Fruit fly (Drosophila melanogaster) whole organism, embryonic: Measurements from ENCODE around the gene CG4577.

Experiments used
- Aef1 ChIP-seq: fragments of 200-800 bp; sonication (Bioruptor generic); IDR thresholded peaks from 3 replicates; pipeline ENCODE4 v1.3.6; 2022; ENCODE audit warnings: missing biosample characterization, missing genetic modification characterization
- Asciz ChIP-seq: fragments of 200-800 bp; sonication (Bioruptor generic); optimal IDR thresholded peaks from 2 replicates; lab custom pipeline; 2017; ENCODE audit warnings: missing biosample characterization, mild to moderate bottlenecking, missing genetic modification characterization, missing genetic modification reagents
- Atf3 ChIP-seq: fragments of 200-800 bp; sonication (Bioruptor generic); optimal IDR thresholded peaks from 3 replicates; lab custom pipeline; 2016; ENCODE audit warnings: missing biosample characterization, missing genetic modification characterization
- B-H2 ChIP-seq: fragments of 200-800 bp; sonication (Bioruptor generic); optimal IDR thresholded peaks from 2 replicates; lab custom pipeline; 2018; ENCODE audit warnings: missing biosample characterization, mild to moderate bottlenecking, missing genetic modification characterization
- CG12155 ChIP-seq: fragments of 200-800 bp; sonication (Bioruptor generic); optimal IDR thresholded peaks from 3 replicates; lab custom pipeline; 2016; ENCODE audit warnings: missing biosample characterization, missing genetic modification characterization
- CG12236 ChIP-seq: fragments of 200-800 bp; sonication (Bioruptor generic); optimal IDR thresholded peaks from 2 replicates; lab custom pipeline; 2016; ENCODE audit warnings: missing biosample characterization, missing genetic modification characterization
- CG12744 ChIP-seq: fragments of 200-800 bp; sonication (Bioruptor generic); optimal IDR thresholded peaks from 2 replicates; lab custom pipeline; 2016; ENCODE audit warnings: missing biosample characterization, missing genetic modification characterization
- CG13775 ChIP-seq: fragments of 200-800 bp; sonication (Bioruptor generic); optimal IDR thresholded peaks from 3 replicates; lab custom pipeline; 2017; ENCODE audit warnings: missing biosample characterization, mild to moderate bottlenecking, missing genetic modification characterization
- CG14014 ChIP-seq: fragments of 200-800 bp; sonication (Bioruptor generic); IDR thresholded peaks from 2 replicates; pipeline ENCODE4 v1.3.6; 2022; ENCODE audit warnings: missing biosample characterization, missing genetic modification characterization
- CG15514 ChIP-seq: fragments of 200-800 bp; sonication (Bioruptor generic); optimal IDR thresholded peaks from 3 replicates; lab custom pipeline; 2017; ENCODE audit warnings: missing biosample characterization, missing genetic modification characterization, mild to moderate bottlenecking, moderate library complexity, missing genetic modification reagents
- CG31365 ChIP-seq: fragments of 200-800 bp; sonication (Bioruptor generic); optimal IDR thresholded peaks from 2 replicates; lab custom pipeline; 2018; ENCODE audit warnings: missing biosample characterization, mild to moderate bottlenecking, missing genetic modification characterization
- CG34376 ChIP-seq: fragments of 200-800 bp; sonication (Bioruptor generic); optimal IDR thresholded peaks from 2 replicates; lab custom pipeline; 2018; ENCODE audit warnings: missing biosample characterization, mild to moderate bottlenecking, missing genetic modification characterization
- CG4617 ChIP-seq: fragments of 200-800 bp; sonication (Bioruptor generic); optimal IDR thresholded peaks from 3 replicates; lab custom pipeline; 2016; ENCODE audit warnings: missing biosample characterization, missing genetic modification characterization, borderline replicate concordance
- CG4730 ChIP-seq: fragments of 200-800 bp; sonication (Bioruptor generic); IDR thresholded peaks from 2 replicates; pipeline ENCODE4 v1.3.6; 2022; ENCODE audit warnings: missing biosample characterization, missing genetic modification characterization
- CG6813 ChIP-seq: fragments of 200-800 bp; sonication (Bioruptor generic); optimal IDR thresholded peaks from 2 replicates; lab custom pipeline; 2017; ENCODE audit warnings: missing biosample characterization, missing genetic modification characterization, mild to moderate bottlenecking, moderate library complexity, missing genetic modification reagents
- CG7556 ChIP-seq: fragments of 200-800 bp; sonication (Bioruptor generic); optimal IDR thresholded peaks from 2 replicates; lab custom pipeline; 2017; ENCODE audit warnings: missing biosample characterization, mild to moderate bottlenecking, missing genetic modification characterization
- CG7987 ChIP-seq: fragments of 200-800 bp; sonication (Bioruptor generic); optimal IDR thresholded peaks from 2 replicates; lab custom pipeline; 2018; ENCODE audit warnings: missing biosample characterization, mild to moderate bottlenecking, missing genetic modification characterization, moderate library complexity
- CG8944 ChIP-seq: fragments of 200-800 bp; sonication (Bioruptor generic); optimal IDR thresholded peaks from 3 replicates; lab custom pipeline; 2016; ENCODE audit warnings: missing biosample characterization, missing genetic modification characterization
- CHES-1-like ChIP-seq: fragments of 200-800 bp; sonication (Bioruptor generic); optimal IDR thresholded peaks from 2 replicates; lab custom pipeline; 2016; ENCODE audit warnings: missing biosample characterization, missing genetic modification characterization
- Elba2 ChIP-seq: fragments of 200-800 bp; sonication (Bioruptor generic); optimal IDR thresholded peaks from 3 replicates; lab custom pipeline; 2016; ENCODE audit warnings: missing biosample characterization, missing genetic modification characterization
- Fer1 ChIP-seq: fragments of 200-800 bp; sonication (Bioruptor generic); optimal IDR thresholded peaks from 2 replicates; lab custom pipeline; 2017; ENCODE audit warnings: missing biosample characterization, mild to moderate bottlenecking, missing genetic modification characterization
- H2.0 ChIP-seq: fragments of 200-800 bp; sonication (Bioruptor generic); IDR thresholded peaks from 2 replicates; pipeline ENCODE4 v1.3.6; 2022; ENCODE audit warnings: missing biosample characterization, missing genetic modification characterization
- Hsf ChIP-seq: fragments of 200-800 bp; sonication (Bioruptor generic); optimal IDR thresholded peaks from 3 replicates; lab custom pipeline; 2016; ENCODE audit warnings: missing biosample characterization, missing genetic modification characterization
- Max ChIP-seq: fragments of 200-800 bp; sonication (Bioruptor generic); optimal IDR thresholded peaks from 2 replicates; lab custom pipeline; 2016; ENCODE audit warnings: missing biosample characterization, mild to moderate bottlenecking, missing genetic modification characterization
- Mes4 ChIP-seq: fragments of 200-800 bp; sonication (Bioruptor generic); optimal IDR thresholded peaks from 2 replicates; lab custom pipeline; 2016; ENCODE audit warnings: missing biosample characterization, missing genetic modification characterization
- Myb ChIP-seq: fragments of 200-800 bp; sonication (Bioruptor generic); optimal IDR thresholded peaks from 2 replicates; lab custom pipeline; 2016; ENCODE audit warnings: missing biosample characterization, missing genetic modification characterization
- NC2β ChIP-seq: fragments of 200-800 bp; sonication (Bioruptor generic); optimal IDR thresholded peaks from 2 replicates; lab custom pipeline; 2016; ENCODE audit warnings: missing biosample characterization, missing genetic modification characterization
- NK7.1 ChIP-seq: fragments of 200-800 bp; sonication (Bioruptor generic); optimal IDR thresholded peaks from 3 replicates; lab custom pipeline; 2016; ENCODE audit warnings: missing biosample characterization, missing genetic modification characterization
- YL-1 ChIP-seq: fragments of 200-800 bp; sonication (Bioruptor generic); optimal IDR thresholded peaks from 3 replicates; lab custom pipeline; 2017; ENCODE audit warnings: missing biosample characterization, mild to moderate bottlenecking, missing genetic modification characterization
- ara ChIP-seq: fragments of 200-800 bp; sonication (Bioruptor generic); IDR thresholded peaks from 2 replicates; pipeline ENCODE4 v1.3.6; 2022; ENCODE audit warnings: missing biosample characterization, missing genetic modification characterization
- bbx ChIP-seq: fragments of 200-800 bp; sonication (Bioruptor generic); IDR thresholded peaks from 2 replicates; pipeline ENCODE4 v1.3.6; 2022; ENCODE audit warnings: missing biosample characterization, missing genetic modification characterization; ENCODE audit not compliant: partially characterized antibody
- caup ChIP-seq: fragments of 200-800 bp; sonication (Bioruptor generic); optimal IDR thresholded peaks from 3 replicates; lab custom pipeline; 2017; ENCODE audit warnings: missing biosample characterization, mild to moderate bottlenecking, missing genetic modification characterization, moderate library complexity; ENCODE audit not compliant: severe bottlenecking
- chm ChIP-seq: fragments of 200-800 bp; sonication (Bioruptor generic); IDR thresholded peaks from 2 replicates; pipeline ENCODE4 v1.3.6; 2022; ENCODE audit warnings: missing biosample characterization, missing genetic modification characterization
- da ChIP-seq: fragments of 200-800 bp; sonication (Bioruptor generic); optimal IDR thresholded peaks from 2 replicates; lab custom pipeline; 2016; ENCODE audit warnings: missing biosample characterization, missing genetic modification characterization
- ewg ChIP-seq: fragments of 200-800 bp; sonication (Bioruptor generic); optimal IDR thresholded peaks from 3 replicates; lab custom pipeline; 2017; ENCODE audit warnings: mild to moderate bottlenecking, missing biosample characterization, missing genetic modification reagents, missing genetic modification characterization
- ftz-f1 ChIP-seq: fragments of 200-800 bp; sonication (Bioruptor generic); optimal IDR thresholded peaks from 2 replicates; lab custom pipeline; 2016; ENCODE audit warnings: missing biosample characterization, missing genetic modification characterization
- gem ChIP-seq: fragments of 200-800 bp; sonication (Bioruptor generic); optimal IDR thresholded peaks from 2 replicates; lab custom pipeline; 2019; ENCODE audit warnings: missing biosample characterization, mild to moderate bottlenecking, missing genetic modification characterization, moderate library complexity
- knrl ChIP-seq: fragments of 200-800 bp; sonication (Bioruptor generic); IDR thresholded peaks from 3 replicates; pipeline ENCODE4 v1.3.6; 2022; ENCODE audit warnings: missing biosample characterization, missing genetic modification characterization; ENCODE audit not compliant: partially characterized antibody
- nau ChIP-seq: fragments of 200-800 bp; sonication (Bioruptor generic); optimal IDR thresholded peaks from 3 replicates; lab custom pipeline; 2017; ENCODE audit warnings: missing biosample characterization, mild to moderate bottlenecking, missing genetic modification characterization, missing genetic modification reagents
- onecut ChIP-seq: fragments of 200-800 bp; sonication (Bioruptor generic); IDR thresholded peaks from 2 replicates; pipeline ENCODE4 v1.3.6; 2022; ENCODE audit warnings: missing biosample characterization, missing genetic modification characterization
- otp ChIP-seq: fragments of 200-800 bp; sonication (Bioruptor generic); IDR thresholded peaks from 3 replicates; pipeline ENCODE4, ENCODE4 v1.3.6; 2022; ENCODE audit warnings: missing biosample characterization, missing genetic modification characterization
- prd ChIP-seq, 3 experiments: fragments of >200 bp in 2 of 3; fragments of 200-800 bp in 1 of 3; sonication (Bioruptor generic) in 1 of 3; optimal IDR thresholded peaks in 2 of 3; IDR thresholded peaks in 1 of 3; 2 replicates in 2 of 3; 3 replicates in 1 of 3; pipeline versions ENCODE4 v1.3.6 to Lab custom; 2017 to 2022; ENCODE audit warnings: missing biosample characterization in 1 of 3, missing genetic modification characterization in 1 of 3
- pzg ChIP-seq: fragments of 200-800 bp; sonication (Bioruptor generic); optimal IDR thresholded peaks from 3 replicates; lab custom pipeline; 2018; ENCODE audit warnings: missing biosample characterization, mild to moderate bottlenecking, missing genetic modification characterization, moderate library complexity
- repo ChIP-seq: fragments of 200-800 bp; sonication (Bioruptor generic); optimal IDR thresholded peaks from 2 replicates; lab custom pipeline; 2016; ENCODE audit warnings: missing biosample characterization, missing genetic modification characterization
- seq ChIP-seq: fragments of 200-800 bp; sonication (Bioruptor generic); IDR thresholded peaks from 2 replicates; pipeline ENCODE4 v1.3.6; 2022; ENCODE audit warnings: missing biosample characterization, missing genetic modification characterization
- shn ChIP-seq: fragments of 200-800 bp; sonication (Bioruptor generic); optimal IDR thresholded peaks from 3 replicates; lab custom pipeline; 2016; ENCODE audit warnings: missing biosample characterization, missing genetic modification characterization
- zen ChIP-seq: fragments of 200-800 bp; sonication (Bioruptor generic); optimal IDR thresholded peaks from 3 replicates; lab custom pipeline; 2018; ENCODE audit warnings: missing biosample characterization, mild to moderate bottlenecking, missing genetic modification characterization, moderate library complexity
- zfh2 ChIP-seq: fragments of 200-800 bp; sonication (Bioruptor generic); optimal IDR thresholded peaks from 2 replicates; lab custom pipeline; 2016; ENCODE audit warnings: missing biosample characterization, missing genetic modification characterization

The CG4577 gene

dm6 chr2L:1108029-1108688 lies 26.3 kb upstream of the CG4577 start, which contains the start of the genes PolrMT and CG14339 (continued):
- TF ChIP-seq CG15514 (peak; percentile 39), Asciz (GFP tag; lab: Kevin White, UChicago) (no peak), otp (GFP tag; lab: Robert Waterston, UW) (no peak), knrl (GFP tag; lab: Robert Waterston, UW) (peak; percentile 26; the same call in 1 of the 3 replicates), ara (GFP tag; lab: Robert Waterston, UW) (peak; percentile 23; the same call in 1 of the 2 replicates), CG12155 (GFP tag; lab: Kevin White, UChicago) (peak; percentile 39), CG8944 (GFP tag; lab: Kevin White, UChicago) (peak; percentile 52), CG12236 (GFP tag; lab: Kevin White, UChicago) (peak; percentile 30), CG7556 (GFP tag; lab: Kevin White, UChicago) (no peak), Aef1 (GFP tag; lab: Robert Waterston, UW) (peak; percentile 48; the same call in 2 of the 3 replicates), bbx (GFP tag; lab: Robert Waterston, UW) (peak; percentile 43; the same call in 1 of the 2 replicates), gem (tag; lab: Kevin White, UChicago) (no peak), shn (GFP tag; lab: Kevin White, UChicago) (peak; percentile 25), H2.0 (GFP tag; lab: Robert Waterston, UW) (0 out of 2 replicates have a peak, but pooled peaks have one; percentile 5), caup (GFP tag; lab: Kevin White, UChicago) (peak; percentile 5), CG6813 (GFP tag; lab: Kevin White, UChicago) (no peak), repo (GFP tag; lab: Kevin White, UChicago) (peak; percentile 41), pzg (peak; percentile 75), CG4617 (peak; percentile 76), CG7987 (peak; percentile 8), Max (peak; percentile 85), onecut (GFP tag; lab: Robert Waterston, UW) (no peak), CG14014 (GFP tag; lab: Robert Waterston, UW) (peak; percentile 57; the same call in 1 of the 2 replicates), YL-1 (peak; percentile 95), NK7.1 (GFP tag; lab: Kevin White, UChicago) (peak; percentile 16), CG12744 (no peak), zfh2 (peak; percentile 1), prd (optimal IDR thresholded peaks at IDR 0.05; lab: Kevin White, UChicago) (no peak), prd (GFP tag; IDR thresholded peaks at IDR 0.05; lab: Robert Waterston, UW) (peak; percentile 30; the same call in 2 of the 3 replicates), Elba2 (GFP tag; lab: Kevin White, UChicago) (peak; percentile 95), seq (no peak), ewg (GFP tag; lab: Kevin White, UChicago) (peak; percentile 57), NC2β (GFP tag; lab: Kevin White, UChicago) (peak; percentile 65), CG4730 (GFP tag; lab: Robert Waterston, UW) (0 out of 2 replicates have a peak, but pooled peaks have one; percentile 7), CG31365 (peak; percentile 98), CG34376 (GFP tag; lab: Kevin White, UChicago) (peak; percentile 10), CG13775 (GFP tag; lab: Kevin White, UChicago) (peak; percentile 34), Atf3 (GFP tag; lab: Kevin White, UChicago) (no peak), B-H2 (no peak), ftz-f1 (peak; percentile 41), Fer1 (peak; percentile 48), nau (GFP tag; lab: Kevin White, UChicago) (no peak), CHES-1-like (peak; percentile 82), Mes4 (peak; percentile 49), Hsf (GFP tag; lab: Kevin White, UChicago) (peak; percentile 56), da (GFP tag; lab: Kevin White, UChicago) (no peak), zen (tag; lab: Kevin White, UChicago) (peak; percentile 26), chm (no peak), Myb (GFP tag; lab: Kevin White, UChicago) (peak; percentile 98)
